Worm (Caenorhabditis elegans) whole organism, L2 larva: Measurements from ENCODE around the gene sri-24.
"Not testable (repeated sequence)": the region's sequence is repeated elsewhere in the genome, so short reads cannot be mapped to it uniquely, and the experiment has no call there.

Source experiments
- lsy-2 ChIP-seq, 2 experiments: fragments of 150-350 bp in 1 of 2; sonication (generic microtip) in 1 of 2; optimal IDR thresholded peaks; 2 replicates each; lab custom pipeline; 2014 to 2017; ENCODE audit warnings: missing biosample characterization in 2 of 2, missing genetic modification characterization in 2 of 2
- nhr-25 ChIP-seq: fragments of 150-350 bp; sonication (generic microtip); optimal IDR thresholded peaks from 3 replicates; lab custom pipeline; 2014; ENCODE audit warnings: missing biosample characterization, missing genetic modification characterization
- snpc-4 ChIP-seq: fragments of 150-350 bp; optimal IDR thresholded peaks from 2 replicates; lab custom pipeline; 2014; ENCODE audit warnings: missing biosample characterization, missing genetic modification characterization

sri-24 gene

DNA sequence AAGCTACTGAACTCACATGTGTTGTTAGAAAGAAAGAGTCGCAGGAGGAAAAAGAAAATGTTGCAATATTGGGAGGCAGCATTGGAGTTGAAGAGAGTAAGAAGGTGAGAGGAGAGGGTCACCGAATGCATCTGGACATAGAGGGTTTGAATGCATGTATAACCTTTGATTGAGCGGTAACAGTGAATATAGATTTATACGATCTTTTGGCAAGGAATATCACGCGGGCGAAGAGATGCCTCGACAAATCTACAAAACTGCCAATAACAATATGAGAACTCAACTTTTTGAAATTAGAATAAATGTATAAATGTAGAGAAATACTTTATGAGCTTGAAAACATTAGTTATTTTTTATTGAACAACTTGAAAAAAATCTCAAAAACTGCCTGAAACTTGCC is 50.4 kb downstream of the sri-24 start, which contains the start of gene M01B2.10:
Gene M01B2.10, minus strand, starts transcription at position 101 of the 400 bp plus-strand sequence.
- not testable (repeated sequence) for TF ChIP-seq nhr-25 (tag; lab: Kevin White, UChicago); snpc-4 (tag; lab: Kevin White, UChicago); lsy-2 (tag; optimal IDR thresholded peaks at IDR 0.05; lab: Kevin White, UChicago)
